Fruit fly (Drosophila melanogaster): ENCODE results near the gene SmydA-9.
A peak's percentile ranks its signal among the peaks of the same experiment; 100 is the strongest.

SmydA-9 gene

DNA sequence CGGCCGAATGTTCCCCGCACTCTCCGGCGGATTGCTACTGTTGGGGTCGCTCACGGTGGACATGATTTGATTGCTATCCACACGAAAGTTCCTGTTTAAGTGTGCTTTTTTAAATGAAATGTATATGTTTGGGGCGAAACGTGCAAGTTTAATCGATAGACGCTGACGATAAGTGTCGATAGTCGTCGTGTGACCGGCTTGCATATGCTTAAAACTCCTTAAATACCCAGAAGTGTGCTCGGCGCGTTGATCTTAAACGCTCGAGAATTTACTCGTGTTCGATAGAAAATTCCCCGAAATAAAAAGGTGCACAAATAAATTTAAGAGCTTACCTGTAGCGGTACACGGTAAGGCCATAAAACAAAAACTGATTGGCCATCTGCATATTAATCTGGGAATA, 48.8 kb downstream of the SmydA-9 start, which contains the start of the genes Zpr1 and CG44532:
Zpr1 (minus strand) TSS at position 179 of the 400 bp plus-strand sequence.
CG44532 (plus strand) TSS at position 181 of the 400 bp plus-strand sequence.
- no peak for TF ChIP-seq Hr4 (GFP tag; optimal IDR thresholded peaks at IDR 0.05)
- no peak for TF ChIP-seq spab (GFP tag; optimal IDR thresholded peaks at IDR 0.05)
- TF ChIP-seq salr (GFP tag; optimal IDR thresholded peaks at IDR 0.05): no peak
- no peak for TF ChIP-seq Hr38 (GFP tag; optimal IDR thresholded peaks at IDR 0.05)
- no peak for TF ChIP-seq CG10631 (GFP tag; optimal IDR thresholded peaks at IDR 0.05)
- TF ChIP-seq CG6792 (GFP tag; optimal IDR thresholded peaks at IDR 0.05): no peak
- TF ChIP-seq Ets21C (GFP tag; optimal IDR thresholded peaks at IDR 0.05): no peak
- no peak for TF ChIP-seq Lpt (GFP tag; optimal IDR thresholded peaks at IDR 0.05)
- no peak for TF ChIP-seq achi (GFP tag; optimal IDR thresholded peaks at IDR 0.05)
- no peak for TF ChIP-seq acj6 (GFP tag; optimal IDR thresholded peaks at IDR 0.05)
- no peak for TF ChIP-seq CG8632 (GFP tag; optimal IDR thresholded peaks at IDR 0.05)
- no peak for TF ChIP-seq svp (GFP tag)

DNA sequence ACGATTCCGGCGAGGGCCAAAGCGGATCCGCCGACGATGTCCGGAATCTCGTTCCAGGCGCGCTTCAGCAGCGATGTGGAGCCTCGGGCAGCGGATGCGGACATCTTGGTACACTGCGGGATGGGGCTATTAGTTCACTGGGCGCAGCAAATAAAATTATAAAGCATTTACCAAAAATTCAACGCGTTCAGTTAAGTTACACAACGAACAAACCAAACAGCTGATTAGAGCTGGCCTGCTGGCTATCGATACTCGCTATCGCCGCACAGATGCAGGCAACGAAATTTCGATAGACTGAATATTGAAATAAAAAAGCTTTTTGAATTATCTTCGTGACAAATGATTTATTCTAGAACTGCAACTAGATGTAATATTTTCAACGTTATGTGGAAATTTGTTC, 51.0 kb downstream of the SmydA-9 start, which contains the start of gene NdufA3:
NdufA3 (minus strand) TSS at position 317 of the 400 bp plus-strand sequence.
- TF ChIP-seq lz (GFP tag; optimal IDR thresholded peaks at IDR 0.05) (no peak), OdsH (GFP tag; optimal IDR thresholded peaks at IDR 0.05) (no peak), vri (GFP tag; optimal IDR thresholded peaks at IDR 0.05) (peak; percentile 41), CG11762 (GFP tag; optimal IDR thresholded peaks at IDR 0.05; ENCODE audit: insufficient read depth) (no peak), dac (GFP tag; optimal IDR thresholded peaks at IDR 0.05) (no peak), CG3919 (GFP tag; optimal IDR thresholded peaks at IDR 0.05) (no peak)

dm6 chrX:9158366-9158765, 52.3 kb downstream of the SmydA-9 start, which contains the start of the genes Ost48 and Dlip1:
TSS of gene Ost48 (minus strand) at chrX:9158515.
TSS of gene Dlip1 (plus strand) at chrX:9158622.
- TF ChIP-seq OdsH (GFP tag; optimal IDR thresholded peaks at IDR 0.05): no peak
- TF ChIP-seq salr (GFP tag; optimal IDR thresholded peaks at IDR 0.05): no peak
- TF ChIP-seq Hr39 (GFP tag; optimal IDR thresholded peaks at IDR 0.05): no peak
- no peak for TF ChIP-seq CG3032 (tag; optimal IDR thresholded peaks at IDR 0.05)
- TF ChIP-seq CG10631 (GFP tag; optimal IDR thresholded peaks at IDR 0.05): no peak
- TF ChIP-seq CG1621 (tag; optimal IDR thresholded peaks at IDR 0.05): no peak
- TF ChIP-seq CG4318 (GFP tag; optimal IDR thresholded peaks at IDR 0.05): no peak
- TF ChIP-seq CG6276 (GFP tag; optimal IDR thresholded peaks at IDR 0.05): no peak
- TF ChIP-seq CG6163 (GFP tag; IDR thresholded peaks at IDR 0.05): no peak
- no peak for TF ChIP-seq CG31627 (GFP tag; optimal IDR thresholded peaks at IDR 0.05)
- no peak for TF ChIP-seq CG15336 (GFP tag; IDR thresholded peaks at IDR 0.05)
- no peak for TF ChIP-seq lz (GFP tag; optimal IDR thresholded peaks at IDR 0.05)
- TF ChIP-seq fd59A (GFP tag; optimal IDR thresholded peaks at IDR 0.05): no peak
- no peak for TF ChIP-seq Sox102F (GFP tag; optimal IDR thresholded peaks at IDR 0.05)
- no peak for TF ChIP-seq topi (GFP tag; optimal IDR thresholded peaks at IDR 0.05)
- TF ChIP-seq dac (GFP tag; optimal IDR thresholded peaks at IDR 0.05): no peak
- no peak for TF ChIP-seq Eip75B (GFP tag; optimal IDR thresholded peaks at IDR 0.05)
- no peak for TF ChIP-seq net (GFP tag; optimal IDR thresholded peaks at IDR 0.05)
- no peak for TF ChIP-seq CG8119 (GFP tag; IDR thresholded peaks at IDR 0.05)
- TF ChIP-seq CG11294 (GFP tag; IDR thresholded peaks at IDR 0.05): no peak

dm6 chrX:9156388-9156823, 54.3 kb downstream of the SmydA-9 start, which contains the start of gene His3.3B:
TSS of gene His3.3B (minus strand) at chrX:9156669.
- TF ChIP-seq pdm3 (GFP tag; optimal IDR thresholded peaks at IDR 0.05) (no peak), CG1621 (tag; optimal IDR thresholded peaks at IDR 0.05) (no peak), fd85E (GFP tag; optimal IDR thresholded peaks at IDR 0.05) (peak; percentile 3), CG6808 (GFP tag; optimal IDR thresholded peaks at IDR 0.05) (no peak), vri (GFP tag; optimal IDR thresholded peaks at IDR 0.05) (peak; percentile 33), Eip78C (GFP tag) (peak; percentile 64), Hr38 (GFP tag; optimal IDR thresholded peaks at IDR 0.05) (no peak), Eip93F (GFP tag; optimal IDR thresholded peaks at IDR 0.05) (peak; percentile 2), CG4318 (GFP tag; optimal IDR thresholded peaks at IDR 0.05) (no peak), topi (GFP tag; optimal IDR thresholded peaks at IDR 0.05) (peak; percentile 31), CG34406 (GFP tag; optimal IDR thresholded peaks at IDR 0.05) (no peak), CG6854 (GFP tag; optimal IDR thresholded peaks at IDR 0.05) (peak; percentile 15), salr (GFP tag; optimal IDR thresholded peaks at IDR 0.05) (no peak), Hr4 (GFP tag; optimal IDR thresholded peaks at IDR 0.05) (no peak), Sox102F (GFP tag; optimal IDR thresholded peaks at IDR 0.05) (peak; percentile 32), svp (GFP tag) (peak; percentile 60), Blimp-1 (GFP tag; optimal IDR thresholded peaks at IDR 0.05) (no peak), CG8319 (GFP tag; optimal IDR thresholded peaks at IDR 0.05) (no peak), Met (GFP tag; optimal IDR thresholded peaks at IDR 0.05) (no peak), CG8119 (GFP tag; IDR thresholded peaks at IDR 0.05) (no peak), esn (GFP tag; optimal IDR thresholded peaks at IDR 0.05) (peak; percentile 11), CG8632 (GFP tag; optimal IDR thresholded peaks at IDR 0.05) (peak; percentile 2), Sox14 (GFP tag; optimal IDR thresholded peaks at IDR 0.05) (peak; percentile 15)
